Worm (Caenorhabditis elegans) whole organism, L1 larva: ENCODE results near the gene mrpl-49.

Experiments used
- aly-2 ChIP-seq: fragments of 150-350 bp; optimal IDR thresholded peaks from 2 replicates; lab custom pipeline; 2014; ENCODE audit warnings: missing biosample characterization, missing genetic modification characterization
- ceh-82 ChIP-seq, 3 experiments: fragments of 150-350 bp in 1 of 3; sonication (generic microtip) in 2 of 3; optimal IDR thresholded peaks; 2 replicates each; lab custom pipeline; 2014 to 2017; ENCODE audit warnings: missing biosample characterization in 3 of 3, missing genetic modification characterization in 3 of 3
- elt-2 ChIP-seq: sonication (generic microtip); optimal IDR thresholded peaks from 2 replicates; lab custom pipeline; 2016; ENCODE audit warnings: missing genetic modification characterization, mild to moderate bottlenecking, inconsistent platforms, missing compliant biosample characterization, missing genetic modification reagents
- mef-2 ChIP-seq: fragments of 150-350 bp; optimal IDR thresholded peaks from 2 replicates; lab custom pipeline; 2014; ENCODE audit warnings: missing biosample characterization, missing genetic modification characterization
- nhr-237 ChIP-seq: fragments of 150-350 bp; optimal IDR thresholded peaks from 2 replicates; lab custom pipeline; 2014; ENCODE audit warnings: missing biosample characterization, missing genetic modification characterization
- unc-62 ChIP-seq: fragments of 150-350 bp; optimal IDR thresholded peaks from 2 replicates; lab custom pipeline; 2014; ENCODE audit warnings: missing biosample characterization, missing genetic modification reagents, missing genetic modification characterization

DNA sequence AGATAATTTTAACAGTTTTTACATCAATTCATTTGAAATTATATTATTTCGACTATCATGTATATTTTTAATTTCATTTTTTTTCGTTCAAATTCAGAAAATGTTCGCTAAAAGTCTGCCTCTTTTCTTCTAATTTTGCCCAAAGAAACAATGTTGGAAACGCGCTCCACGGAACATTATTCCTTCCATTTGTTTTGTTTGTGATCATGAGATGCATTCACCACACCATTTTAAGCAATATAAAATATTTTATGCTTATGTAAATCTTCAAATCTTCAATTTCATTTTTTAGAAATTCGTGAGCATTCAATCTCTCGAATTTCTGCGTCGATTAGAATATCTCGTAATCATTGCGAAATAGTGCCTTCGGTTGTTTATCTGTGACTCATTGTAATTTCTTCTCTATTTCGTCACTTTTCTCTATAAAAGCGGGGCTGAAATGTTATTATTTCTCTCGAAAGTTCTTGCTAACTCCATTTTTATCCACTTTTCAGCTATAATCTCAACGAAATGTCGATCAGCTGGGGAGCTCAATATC, 31.0 kb upstream of the mrpl-49 start, which contains the start of gene istr-1:
- no peak for TF ChIP-seq nhr-237 (tag; lab: Kevin White, UChicago)
- peak in 1 of 3 experiments; percentile 16 for TF ChIP-seq ceh-82 (tag; optimal IDR thresholded peaks at IDR 0.05; lab: Kevin White, UChicago)
- no peak for TF ChIP-seq mef-2 (tag; lab: Kevin White, UChicago)
- no peak for TF ChIP-seq aly-2 (tag; lab: Kevin White, UChicago)
- TF ChIP-seq unc-62 (GFP tag; lab: Kevin White, UChicago) = no peak
- no peak for TF ChIP-seq elt-2 (tag; lab: Kevin White, UChicago)
